Worm (Caenorhabditis elegans): ENCODE data around the gene F35E8.2.

- TF ChIP-seq ceh-9 (tag; optimal IDR thresholded peaks at IDR 0.05) (peak; percentile 98), elt-2 (tag; optimal IDR thresholded peaks at IDR 0.05) (peak; percentile 99), nhr-11 (tag; optimal IDR thresholded peaks at IDR 0.05) (no peak), npax-4 (tag; optimal IDR thresholded peaks at IDR 0.05) (peak; percentile 98), lin-11 (tag; optimal IDR thresholded peaks at IDR 0.05) (peak; percentile 97), pha-4 (tag; optimal IDR thresholded peaks at IDR 0.05) (no peak), ceh-22 (tag; optimal IDR thresholded peaks at IDR 0.05) (peak; percentile 55)
Measured at ce11 chrV:15873762-15874161, 31.7 kb upstream of the F35E8.2 start.

Measured in whole organism, late embryonic.